Fruit fly (Drosophila melanogaster): ENCODE data around the gene CG12523.

dm6 chr3L:10842830-10843229 is 41.8 kb downstream of the CG12523 start:
- no peak for TF ChIP-seq CG34367 (tag; optimal IDR thresholded peaks at IDR 0.05)
- no peak for TF ChIP-seq rn (GFP tag; IDR thresholded peaks at IDR 0.05)
- no peak for TF ChIP-seq Snoo (tag; optimal IDR thresholded peaks at IDR 0.05)
- no peak for TF ChIP-seq CG17806 (tag; optimal IDR thresholded peaks at IDR 0.05)
- TF ChIP-seq CG13204 (GFP tag; optimal IDR thresholded peaks at IDR 0.05), result no peak
- TF ChIP-seq CG32121 (GFP tag; IDR thresholded peaks at IDR 0.05), result no peak
- TF ChIP-seq CG10348 (GFP tag; IDR thresholded peaks at IDR 0.05), result no peak

All from whole organism, pupa.